Worm (Caenorhabditis elegans) whole organism, mixed stage, embryonic: ENCODE results near the gene Y48G9A.9.

Experiments used
- blmp-1 ChIP-seq: fragments of 150-350 bp; optimal IDR thresholded peaks from 2 replicates; lab custom pipeline; 2014; ENCODE audit warnings: missing biosample characterization, missing genetic modification characterization
- ceh-43 ChIP-seq: fragments of 200-800 bp; sonication (Bioruptor generic); optimal IDR thresholded peaks from 2 replicates; lab custom pipeline; 2018; ENCODE audit warnings: mild to moderate bottlenecking, missing genetic modification characterization, moderate library complexity, missing compliant biosample characterization
- lin-32 ChIP-seq: fragments of 200-800 bp; sonication (Bioruptor generic); optimal IDR thresholded peaks from 2 replicates; lab custom pipeline; 2018; ENCODE audit warnings: mild to moderate bottlenecking, missing genetic modification characterization, missing compliant biosample characterization
- nhr-12 ChIP-seq: fragments of 150-350 bp; optimal IDR thresholded peaks from 2 replicates; lab custom pipeline; 2014; ENCODE audit warnings: missing biosample characterization, missing genetic modification characterization
- unc-39 ChIP-seq: fragments of 150-350 bp; optimal IDR thresholded peaks from 2 replicates; lab custom pipeline; 2014; ENCODE audit warnings: missing biosample characterization, missing genetic modification characterization

- TF ChIP-seq nhr-12 (tag; lab: Kevin White, UChicago) (no peak), ceh-43 (GFP tag; lab: Kevin White, UChicago) (no peak), blmp-1 (tag; lab: Kevin White, UChicago) (no peak), lin-32 (GFP tag; lab: Kevin White, UChicago) (no peak), unc-39 (tag; lab: Kevin White, UChicago) (no peak)
These were observed 15.9 kb upstream of the Y48G9A.9 start, which contains the start of gene Y39A3A.4 for ce11 chrIII:2076546-2077134.
